Fruit fly (Drosophila melanogaster) whole organism, embryonic: ENCODE data around the gene mio.
A peak's percentile ranks its signal among the peaks of the same experiment; 100 is the strongest.

Experiments
- Abd-B ChIP-seq: fragments of 200-800 bp; sonication (Bioruptor generic); optimal IDR thresholded peaks from 2 replicates; lab custom pipeline; 2018; ENCODE audit warnings: missing biosample characterization, mild to moderate bottlenecking, missing genetic modification characterization, moderate library complexity
- Atf6 ChIP-seq: fragments of 200-800 bp; sonication (Bioruptor generic); IDR thresholded peaks from 2 replicates; pipeline ENCODE4 v1.3.6; 2022; ENCODE audit warnings: missing biosample characterization, missing genetic modification characterization
- Bgb ChIP-seq: fragments of 200-800 bp; sonication (Bioruptor generic); IDR thresholded peaks from 2 replicates; pipeline ENCODE4 v1.3.6; 2022; ENCODE audit warnings: missing biosample characterization, missing genetic modification characterization; ENCODE audit not compliant: partially characterized antibody
- Blimp-1 ChIP-seq: fragments of 200-800 bp; sonication (Bioruptor generic); optimal IDR thresholded peaks from 3 replicates; lab custom pipeline; 2018; ENCODE audit warnings: missing biosample characterization, missing genetic modification characterization, mild to moderate bottlenecking, moderate library complexity, missing genetic modification reagents
- CG10321 ChIP-seq: fragments of 200-800 bp; sonication (Bioruptor generic); IDR thresholded peaks from 2 replicates; pipeline ENCODE4 v1.3.6; 2022; ENCODE audit warnings: missing biosample characterization, missing genetic modification characterization
- CG11723 ChIP-seq: fragments of 200-800 bp; sonication (Bioruptor generic); optimal IDR thresholded peaks from 2 replicates; lab custom pipeline; 2017; ENCODE audit warnings: missing biosample characterization, mild to moderate bottlenecking, missing genetic modification characterization
- CG14014 ChIP-seq: fragments of 200-800 bp; sonication (Bioruptor generic); IDR thresholded peaks from 2 replicates; pipeline ENCODE4 v1.3.6; 2022; ENCODE audit warnings: missing biosample characterization, missing genetic modification characterization
- CG14667 ChIP-seq: fragments of 200-800 bp; sonication (Bioruptor generic); IDR thresholded peaks from 2 replicates; pipeline ENCODE4 v1.3.6; 2022; ENCODE audit warnings: missing biosample characterization, missing genetic modification characterization
- CG15514 ChIP-seq: fragments of 200-800 bp; sonication (Bioruptor generic); optimal IDR thresholded peaks from 3 replicates; lab custom pipeline; 2017; ENCODE audit warnings: missing biosample characterization, missing genetic modification characterization, mild to moderate bottlenecking, moderate library complexity, missing genetic modification reagents
- CG15601 ChIP-seq: fragments of 200-800 bp; sonication (Bioruptor generic); optimal IDR thresholded peaks from 3 replicates; lab custom pipeline; 2019; ENCODE audit warnings: missing biosample characterization, mild to moderate bottlenecking, missing genetic modification characterization, moderate library complexity
- CG17802 ChIP-seq: fragments of 200-800 bp; sonication (Bioruptor generic); optimal IDR thresholded peaks from 2 replicates; lab custom pipeline; 2018; ENCODE audit warnings: missing biosample characterization, mild to moderate bottlenecking, missing genetic modification characterization, moderate library complexity
- CG2199 ChIP-seq: fragments of 200-800 bp; sonication (Bioruptor generic); IDR thresholded peaks from 3 replicates; pipeline ENCODE4 v1.3.6; 2022; ENCODE audit warnings: missing biosample characterization, missing genetic modification characterization
- CG2202 ChIP-seq: fragments of 200-800 bp; sonication (Bioruptor generic); optimal IDR thresholded peaks from 2 replicates; lab custom pipeline; 2018; ENCODE audit warnings: missing biosample characterization, mild to moderate bottlenecking, missing genetic modification characterization
- CG31224 ChIP-seq: fragments of 200-800 bp; sonication (Bioruptor generic); IDR thresholded peaks from 2 replicates; pipeline ENCODE4 v1.3.6; 2022; ENCODE audit warnings: missing biosample characterization, missing genetic modification characterization
- CG4360 ChIP-seq: fragments of 200-800 bp; sonication (Bioruptor generic); IDR thresholded peaks from 2 replicates; pipeline ENCODE4 v1.3.6; 2022; ENCODE audit warnings: missing biosample characterization, missing genetic modification characterization
- CG6254 ChIP-seq: fragments of 200-800 bp; sonication (Bioruptor generic); optimal IDR thresholded peaks from 3 replicates; lab custom pipeline; 2017; ENCODE audit warnings: mild to moderate bottlenecking, missing biosample characterization, missing genetic modification reagents, missing genetic modification characterization
- CG6791 ChIP-seq: fragments of 200-800 bp; sonication (Bioruptor generic); IDR thresholded peaks from 3 replicates; pipeline ENCODE4 v1.3.6; 2022; ENCODE audit warnings: missing biosample characterization, missing genetic modification characterization; ENCODE audit not compliant: partially characterized antibody
- H15 ChIP-seq: fragments of 200-800 bp; sonication (Bioruptor generic); IDR thresholded peaks from 3 replicates; pipeline ENCODE4 v1.3.6; 2022; ENCODE audit warnings: missing biosample characterization, missing genetic modification characterization
- Hey ChIP-seq: fragments of 200-800 bp; sonication (Bioruptor generic); optimal IDR thresholded peaks from 3 replicates; lab custom pipeline; 2018; ENCODE audit warnings: missing biosample characterization, mild to moderate bottlenecking, missing genetic modification characterization
- Hr39 ChIP-seq: fragments of >200 bp; optimal IDR thresholded peaks from 2 replicates; lab custom pipeline; 2017
- Lhr ChIP-seq: fragments of 200-800 bp; sonication (Bioruptor generic); optimal IDR thresholded peaks from 3 replicates; lab custom pipeline; 2017; ENCODE audit warnings: mild to moderate bottlenecking, missing biosample characterization, missing genetic modification reagents, missing genetic modification characterization
- MESR4 ChIP-seq: fragments of 200-800 bp; sonication (Bioruptor generic); optimal IDR thresholded peaks from 2 replicates; lab custom pipeline; 2018; ENCODE audit warnings: missing biosample characterization, mild to moderate bottlenecking, missing genetic modification characterization, moderate library complexity
- Med ChIP-seq: fragments of 200-800 bp; sonication (Bioruptor generic); peaks from one replicate; lab custom pipeline; 2016; ENCODE audit warnings: missing biosample characterization, missing genetic modification characterization, mild to moderate bottlenecking, inconsistent platforms, moderate library complexity
- NC2α ChIP-seq: fragments of 200-800 bp; sonication (Bioruptor generic); optimal IDR thresholded peaks from 2 replicates; lab custom pipeline; 2016; ENCODE audit warnings: missing biosample characterization, missing genetic modification characterization
- NC2β ChIP-seq: fragments of 200-800 bp; sonication (Bioruptor generic); optimal IDR thresholded peaks from 2 replicates; lab custom pipeline; 2016; ENCODE audit warnings: missing biosample characterization, missing genetic modification characterization
- Pdp1 ChIP-seq, 2 experiments: fragments of 200-800 bp; sonication (Bioruptor generic); optimal IDR thresholded peaks; 3 replicates each; lab custom pipeline; 2016; ENCODE audit warnings: missing biosample characterization in 2 of 2, missing genetic modification characterization in 2 of 2, mild to moderate bottlenecking in 1 of 2, moderate library complexity in 1 of 2
- Scr ChIP-seq: fragments of 200-800 bp; sonication (Bioruptor generic); IDR thresholded peaks from 2 replicates; pipeline ENCODE4 v1.3.6; 2022; ENCODE audit warnings: missing biosample characterization, missing genetic modification characterization; ENCODE audit not compliant: partially characterized antibody
- bbx ChIP-seq: fragments of 200-800 bp; sonication (Bioruptor generic); IDR thresholded peaks from 2 replicates; pipeline ENCODE4 v1.3.6; 2022; ENCODE audit warnings: missing biosample characterization, missing genetic modification characterization; ENCODE audit not compliant: partially characterized antibody
- btn ChIP-seq: fragments of 200-800 bp; sonication (Bioruptor generic); optimal IDR thresholded peaks from 2 replicates; lab custom pipeline; 2016; ENCODE audit warnings: missing biosample characterization, missing genetic modification characterization
- chn ChIP-seq: fragments of 200-800 bp; sonication (Bioruptor generic); optimal IDR thresholded peaks from 2 replicates; lab custom pipeline; 2016; ENCODE audit warnings: missing biosample characterization, missing genetic modification characterization
- ci ChIP-seq: fragments of 200-800 bp; sonication (Bioruptor generic); IDR thresholded peaks from 3 replicates; pipeline ENCODE4 v1.3.6; 2022; ENCODE audit warnings: missing biosample characterization, missing genetic modification characterization
- dmrt11E ChIP-seq: fragments of 200-800 bp; sonication (Bioruptor generic); optimal IDR thresholded peaks from 3 replicates; lab custom pipeline; 2018; ENCODE audit warnings: missing biosample characterization, mild to moderate bottlenecking, missing genetic modification characterization, moderate library complexity
- dmrt99B ChIP-seq: fragments of 200-800 bp; sonication (Bioruptor generic); optimal IDR thresholded peaks from 2 replicates; lab custom pipeline; 2018; ENCODE audit warnings: missing biosample characterization, mild to moderate bottlenecking, missing genetic modification characterization, moderate library complexity
- ftz-f1 ChIP-seq: fragments of 200-800 bp; sonication (Bioruptor generic); optimal IDR thresholded peaks from 2 replicates; lab custom pipeline; 2016; ENCODE audit warnings: missing biosample characterization, missing genetic modification characterization
- gem ChIP-seq: fragments of 200-800 bp; sonication (Bioruptor generic); optimal IDR thresholded peaks from 2 replicates; lab custom pipeline; 2019; ENCODE audit warnings: missing biosample characterization, mild to moderate bottlenecking, missing genetic modification characterization, moderate library complexity
- grau ChIP-seq: fragments of 200-800 bp; optimal IDR thresholded peaks from 3 replicates; lab custom pipeline; 2019; ENCODE audit warnings: missing biosample characterization, mild to moderate bottlenecking, missing genetic modification characterization, moderate library complexity
- hbn ChIP-seq: fragments of 200-800 bp; sonication (Bioruptor generic); IDR thresholded peaks from 2 replicates; pipeline ENCODE4 v1.3.6; 2022; ENCODE audit warnings: missing biosample characterization, missing genetic modification characterization; ENCODE audit not compliant: partially characterized antibody
- hkb ChIP-seq, 2 experiments: fragments of 200-800 bp in 1 of 2; fragments of >200 bp in 1 of 2; sonication (Bioruptor generic) in 1 of 2; IDR thresholded peaks in 1 of 2; optimal IDR thresholded peaks in 1 of 2; 2 replicates each; pipeline versions ENCODE4 v1.3.6 to Lab custom; 2017 to 2022; ENCODE audit warnings: missing biosample characterization in 1 of 2, missing genetic modification characterization in 1 of 2
- kay ChIP-seq: fragments of 200-800 bp; sonication (Bioruptor generic); optimal IDR thresholded peaks from 2 replicates; lab custom pipeline; 2016; ENCODE audit warnings: missing biosample characterization, missing genetic modification characterization
- lilli ChIP-seq: fragments of 200-800 bp; sonication (Bioruptor generic); optimal IDR thresholded peaks from 3 replicates; lab custom pipeline; 2016; ENCODE audit warnings: missing biosample characterization, missing genetic modification characterization
- nerfin-2 ChIP-seq: fragments of 200-800 bp; sonication (Bioruptor generic); IDR thresholded peaks from 2 replicates; pipeline ENCODE4 v1.3.6; 2022; ENCODE audit warnings: missing biosample characterization, missing genetic modification characterization; ENCODE audit not compliant: partially characterized antibody
- rib ChIP-seq: fragments of 200-800 bp; sonication (Bioruptor generic); IDR thresholded peaks from 2 replicates; pipeline ENCODE4 v1.3.6; 2022; ENCODE audit warnings: missing biosample characterization, missing genetic modification characterization
- sd ChIP-seq: fragments of 200-800 bp; sonication (Bioruptor generic); optimal IDR thresholded peaks from 3 replicates; lab custom pipeline; 2018; ENCODE audit warnings: missing biosample characterization, mild to moderate bottlenecking, missing genetic modification characterization, moderate library complexity
- sens ChIP-seq: fragments of 200-800 bp; sonication (Bioruptor generic); peaks from one replicate; lab custom pipeline; 2016; ENCODE audit warnings: missing biosample characterization, missing genetic modification characterization
- tna ChIP-seq: fragments of 200-800 bp; sonication (Bioruptor generic); IDR thresholded peaks from 2 replicates; pipeline ENCODE4 v1.3.6; 2022; ENCODE audit warnings: missing biosample characterization, missing genetic modification characterization; ENCODE audit not compliant: partially characterized antibody
- wek ChIP-seq: fragments of 200-800 bp; sonication (Bioruptor generic); optimal IDR thresholded peaks from 3 replicates; lab custom pipeline; 2018; ENCODE audit warnings: missing biosample characterization, mild to moderate bottlenecking, missing genetic modification characterization, moderate library complexity

Gene mio

DNA sequence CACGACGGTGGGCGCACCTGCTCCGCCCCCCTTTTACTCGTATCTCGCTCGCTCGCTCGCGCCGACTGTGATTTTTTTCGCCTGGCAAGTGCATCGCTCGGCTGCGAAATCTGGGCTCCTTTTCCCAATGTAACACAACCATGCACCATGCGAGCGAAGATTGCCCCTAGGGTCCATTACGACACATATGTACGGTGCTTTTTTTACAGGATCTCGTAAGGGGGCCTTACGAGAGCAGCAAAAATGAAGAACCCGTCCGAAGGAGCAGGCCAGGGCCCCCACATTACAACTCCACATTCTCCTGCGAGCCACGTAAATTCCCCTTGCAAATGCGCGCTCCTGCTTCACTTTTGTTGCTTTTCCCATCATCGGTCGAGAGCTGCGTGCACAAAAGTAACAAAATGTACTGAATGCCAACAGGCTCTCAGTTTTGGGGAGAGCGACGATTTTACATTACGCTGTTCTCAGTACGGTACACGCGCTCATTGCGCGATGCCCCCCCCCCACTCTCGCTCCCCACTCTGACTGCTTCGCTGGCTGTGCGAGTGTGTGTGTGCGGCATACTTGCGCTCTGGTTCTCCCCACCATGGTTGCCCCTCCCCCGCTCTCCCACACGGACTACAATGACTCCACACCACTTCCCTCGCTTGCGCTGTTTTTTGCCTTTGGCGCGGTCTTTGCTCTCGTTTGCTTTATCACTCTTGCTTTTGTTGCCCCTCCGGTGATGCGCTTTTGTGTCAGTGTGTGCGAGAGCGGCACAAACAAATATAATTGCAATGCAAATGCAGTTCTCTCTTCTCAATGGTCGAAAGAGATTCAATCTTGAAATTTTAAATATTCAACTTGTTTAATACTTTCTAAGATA lies 14.0 kb upstream of the mio start (continued):
- TF ChIP-seq Lhr (GFP tag; lab: Kevin White, UChicago) (peak; percentile 16), rib (peak; percentile 70), dmrt99B (tag; lab: Kevin White, UChicago) (no peak), CG31224 (GFP tag; lab: Robert Waterston, UW) (peak; percentile 97), wek (GFP tag; lab: Kevin White, UChicago) (no peak), CG2202 (no peak), MESR4 (GFP tag; lab: Kevin White, UChicago) (no peak), Hey (peak; percentile 41), CG15601 (tag; lab: Kevin White, UChicago) (peak; percentile 20), NC2α (no peak), sens (GFP tag; lab: Kevin White, UChicago) (peak; percentile 46), gem (tag; lab: Kevin White, UChicago) (no peak), H15 (GFP tag; lab: Robert Waterston, UW) (0 out of 3 replicates have a peak, but pooled peaks have one; percentile 10), ftz-f1 (peak; percentile 73), CG15514 (GFP tag; lab: Kevin White, UChicago) (peak; percentile 23), NC2β (GFP tag; lab: Kevin White, UChicago) (no peak), Blimp-1 (GFP tag; lab: Kevin White, UChicago) (peak; percentile 87), Med (GFP tag; lab: Kevin White, UChicago) (peak; percentile 21), Atf6 (GFP tag; lab: Robert Waterston, UW) (0 out of 2 replicates have a peak, but pooled peaks have one; percentile 17), CG14667 (no peak), CG14014 (GFP tag; lab: Robert Waterston, UW) (no peak; the same call in 1 of the 2 replicates), CG4360 (GFP tag; lab: Robert Waterston, UW) (peak; percentile 36; the same call in 1 of the 2 replicates), CG17802 (no peak), CG11723 (peak; percentile 8), Scr (GFP tag; lab: Robert Waterston, UW) (0 out of 2 replicates have a peak, but pooled peaks have one; percentile 13), hkb (optimal IDR thresholded peaks at IDR 0.05; lab: Kevin White, UChicago) (no peak), hkb (GFP tag; IDR thresholded peaks at IDR 0.05; lab: Robert Waterston, UW) (0 out of 2 replicates have a peak, but pooled peaks have one; percentile 33), Hr39 (lab: Kevin White, UChicago) (no peak), sd (tag; lab: Kevin White, UChicago) (peak; percentile 77), grau (peak; percentile 13), Pdp1 (GFP tag; optimal IDR thresholded peaks at IDR 0.05; lab: Kevin White, UChicago) (peak in 1 of 2 experiments; percentile 37), Bgb (GFP tag; lab: Robert Waterston, UW) (peak; percentile 66), CG6791 (GFP tag; lab: Robert Waterston, UW) (peak; percentile 50; the same call in 1 of the 3 replicates), chn (GFP tag; lab: Kevin White, UChicago) (no peak), ci (GFP tag; lab: Robert Waterston, UW) (peak; percentile 76), CG2199 (peak; percentile 85; the same call in 2 of the 3 replicates), CG6254 (peak; percentile 31), btn (GFP tag; lab: Kevin White, UChicago) (peak; percentile 1), dmrt11E (no peak), nerfin-2 (GFP tag; lab: Robert Waterston, UW) (0 out of 2 replicates have a peak, but pooled peaks have one; percentile 40), bbx (GFP tag; lab: Robert Waterston, UW) (peak; percentile 71), hbn (GFP tag; lab: Robert Waterston, UW) (peak; percentile 20; the same call in 1 of the 2 replicates), tna (peak; percentile 53; the same call in 1 of the 2 replicates), lilli (GFP tag; lab: Kevin White, UChicago) (no peak), CG10321 (GFP tag; lab: Robert Waterston, UW) (peak; percentile 46; the same call in 1 of the 2 replicates), kay (GFP tag; lab: Kevin White, UChicago) (peak; percentile 39), Abd-B (GFP tag; lab: Kevin White, UChicago) (peak; percentile 21)
